Fruit fly (Drosophila melanogaster): Measurements from ENCODE around the gene MME1.

The MME1 gene

dm6 chr2L:7013157-7013556 is 14.2 kb upstream of the MME1 start, which contains the start of gene CG43322 (continued):
- TF ChIP-seq Dll (GFP tag; IDR thresholded peaks at IDR 0.05; ENCODE audit: partially characterized antibody): peak; percentile 34; the same call in 1 of the 4 replicates
- TF ChIP-seq CG14710 (tag; optimal IDR thresholded peaks at IDR 0.05): peak; percentile 6
- peak; percentile 37 for TF ChIP-seq pzg (GFP tag; optimal IDR thresholded peaks at IDR 0.05)
- peak; percentile 38 for TF ChIP-seq CG8924 (tag; optimal IDR thresholded peaks at IDR 0.05)

- TF ChIP-seq Dbx (GFP tag; IDR thresholded peaks at IDR 0.05) (no peak), CG7357 (GFP tag; IDR thresholded peaks at IDR 0.05) (no peak)
Observed at dm6 chr2L:7021382-7021781, 5.9 kb upstream of the MME1 start, which contains the start of gene Pcp. Gene Pcp, plus strand, starts transcription at chr2L:7021682.

dm6 chr2L:7023614-7024259 is 3.6 kb upstream of the MME1 start, which contains the start of gene Gart:
Gene Gart, minus strand, starts transcription at chr2L:7023898.
- TF ChIP-seq al (GFP tag; IDR thresholded peaks at IDR 0.05): peak; percentile 47; the same call in 1 of the 2 replicates
- no peak for TF ChIP-seq CG4730 (GFP tag; IDR thresholded peaks at IDR 0.05)
- TF ChIP-seq dmrt99B (tag; optimal IDR thresholded peaks at IDR 0.05): peak; percentile 61
- no peak for TF ChIP-seq CG4404 (GFP tag; IDR thresholded peaks at IDR 0.05)
- TF ChIP-seq chif (GFP tag; optimal IDR thresholded peaks at IDR 0.05): peak; percentile 53 to 56
- TF ChIP-seq CG31441 (GFP tag; IDR thresholded peaks at IDR 0.05): no peak
- TF ChIP-seq unpg (GFP tag; optimal IDR thresholded peaks at IDR 0.05): peak; percentile 64
- TF ChIP-seq slp2 (GFP tag; optimal IDR thresholded peaks at IDR 0.05): peak; percentile 40
- no peak for TF ChIP-seq mirr (GFP tag; optimal IDR thresholded peaks at IDR 0.05)
- TF ChIP-seq NK7.1 (GFP tag; optimal IDR thresholded peaks at IDR 0.05): no peak
- peak; percentile 62 for TF ChIP-seq CG34376 (GFP tag; optimal IDR thresholded peaks at IDR 0.05)
- TF ChIP-seq gem (tag; optimal IDR thresholded peaks at IDR 0.05): peak; percentile 84
- no peak for TF ChIP-seq jigr1 (GFP tag; IDR thresholded peaks at IDR 0.05)
- TF ChIP-seq Sry-δ (GFP tag; optimal IDR thresholded peaks at IDR 0.05): peak; percentile 23
- peak; percentile 47 for TF ChIP-seq vfl (GFP tag; optimal IDR thresholded peaks at IDR 0.05)
- peak; percentile 48 for TF ChIP-seq jing (GFP tag; optimal IDR thresholded peaks at IDR 0.05)
- TF ChIP-seq CG12104 (GFP tag; optimal IDR thresholded peaks at IDR 0.05): peak; percentile 26
- TF ChIP-seq lab (GFP tag; optimal IDR thresholded peaks at IDR 0.05): peak; percentile 28
- TF ChIP-seq Dek (tag; optimal IDR thresholded peaks at IDR 0.05): peak; percentile 57
- TF ChIP-seq CG9932 (GFP tag; IDR thresholded peaks at IDR 0.05): peak; percentile 69
- TF ChIP-seq Dad (GFP tag; optimal IDR thresholded peaks at IDR 0.05): peak; percentile 43
- peak; percentile 70; the same call in 1 of the 2 replicates for TF ChIP-seq HLH3B (GFP tag; IDR thresholded peaks at IDR 0.05)
- TF ChIP-seq Bgb (GFP tag; IDR thresholded peaks at IDR 0.05; ENCODE audit: partially characterized antibody): no peak; the same call in 1 of the 2 replicates
- peak; percentile 62 for TF ChIP-seq CG8388 (GFP tag; optimal IDR thresholded peaks at IDR 0.05)
- TF ChIP-seq row (GFP tag; IDR thresholded peaks at IDR 0.05): peak; percentile 86
- peak; percentile 65 for TF ChIP-seq Nf-YB (GFP tag; optimal IDR thresholded peaks at IDR 0.05)
- peak; percentile 79 for TF ChIP-seq slbo (GFP tag; IDR thresholded peaks at IDR 0.05)
- TF ChIP-seq Awh (GFP tag; IDR thresholded peaks at IDR 0.05): no peak
- TF ChIP-seq pb (GFP tag; optimal IDR thresholded peaks at IDR 0.05): peak; percentile 28
- 0 out of 2 replicates have a peak, but pooled peaks have one; percentile 16 for TF ChIP-seq danr (GFP tag; IDR thresholded peaks at IDR 0.05)
- TF ChIP-seq ssp (GFP tag; IDR thresholded peaks at IDR 0.05): peak; percentile 71
- peak; percentile 9 for TF ChIP-seq CG10267 (tag; optimal IDR thresholded peaks at IDR 0.05)
- no peak for TF ChIP-seq gt (GFP tag; IDR thresholded peaks at IDR 0.05)
- TF ChIP-seq CG4424 (GFP tag; optimal IDR thresholded peaks at IDR 0.05): no peak
- TF ChIP-seq btn (GFP tag; optimal IDR thresholded peaks at IDR 0.05): peak; percentile 61
- peak; percentile 63; the same call in 2 of the 3 replicates for TF ChIP-seq Dbx (GFP tag; IDR thresholded peaks at IDR 0.05)
- TF ChIP-seq dpn (GFP tag; optimal IDR thresholded peaks at IDR 0.05): peak; percentile 72 to 73
- peak; percentile 46; the same call in 1 of the 2 replicates for TF ChIP-seq wdn (GFP tag; IDR thresholded peaks at IDR 0.05)
- TF ChIP-seq Antp (GFP tag; optimal IDR thresholded peaks at IDR 0.05): peak; percentile 69
- no peak for TF ChIP-seq pan (optimal IDR thresholded peaks at IDR 0.05)
- peak in 1 of 2 experiments; percentile 28 for TF ChIP-seq pan (GFP tag; optimal IDR thresholded peaks at IDR 0.05 in 1 of 2, IDR thresholded peaks at IDR 0.05 in 1 of 2)
